Fruit fly (Drosophila melanogaster): ENCODE results near the gene CG10165.

dm6 chr2L:19528308-19528707 is 1.8 kb downstream of the CG10165 start:
- TF ChIP-seq CG8478 (optimal IDR thresholded peaks at IDR 0.05): no peak
- TF ChIP-seq CTCF (optimal IDR thresholded peaks at IDR 0.05): no peak
